Worm (Caenorhabditis elegans) whole organism, dauer: ENCODE results near the gene mrps-35.
"Not testable (repeated sequence)": the region's sequence is repeated elsewhere in the genome, so short reads cannot be mapped to it uniquely, and the experiment has no call there.

Experiments used
- unc-62 ChIP-seq: sonication (generic microtip); optimal IDR thresholded peaks from 2 replicates; lab custom pipeline; 2017; ENCODE audit warnings: missing biosample characterization, missing genetic modification reagents, missing genetic modification characterization

The mrps-35 gene

ce11 chrV:18993017-18993416, 11.9 kb downstream of the mrps-35 start:
- no peak for TF ChIP-seq unc-62 (GFP tag; lab: Kevin White, UChicago)

ce11 chrV:18993535-18993990, 12.5 kb downstream of the mrps-35 start, which contains the start of gene gtf-2F2:
TSS of gene gtf-2F2 (plus strand) at chrV:18993940.
- TF ChIP-seq unc-62 (GFP tag; lab: Kevin White, UChicago) = no peak

- no peak for TF ChIP-seq unc-62 (GFP tag; lab: Kevin White, UChicago)
These were observed 16.9 kb downstream of the mrps-35 start, which contains the start of gene tgt-2 for ce11 chrV:18998045-18998444. TSS of gene tgt-2 (plus strand) at chrV:18998345.

ce11 chrV:19000542-19000941, 19.4 kb downstream of the mrps-35 start:
- TF ChIP-seq unc-62 (GFP tag; lab: Kevin White, UChicago) = no peak

- TF ChIP-seq unc-62 (GFP tag; lab: Kevin White, UChicago) = no peak
These were observed 19.9 kb downstream of the mrps-35 start, which contains the start of gene Y39B6A.34 for ce11 chrV:19001016-19001415. TSS of gene Y39B6A.34 (plus strand) at chrV:19001018.

- TF ChIP-seq unc-62 (GFP tag; lab: Kevin White, UChicago) = no peak
These were observed 20.6 kb downstream of the mrps-35 start, which contains the start of gene Y39B6A.33 for ce11 chrV:19001656-19002055. TSS of gene Y39B6A.33 (plus strand) at chrV:19001956.

ce11 chrV:19010405-19010804, 29.3 kb downstream of the mrps-35 start:
- TF ChIP-seq unc-62 (GFP tag; lab: Kevin White, UChicago) = no peak

ce11 chrV:19013215-19013614, 32.1 kb downstream of the mrps-35 start:
- no peak for TF ChIP-seq unc-62 (GFP tag; lab: Kevin White, UChicago)

ce11 chrV:19014273-19014672, 33.2 kb downstream of the mrps-35 start, which contains the start of gene Y39B6A.30:
TSS of gene Y39B6A.30 (plus strand) at chrV:19014573.
- not testable (repeated sequence) for TF ChIP-seq unc-62 (GFP tag; lab: Kevin White, UChicago)

- no peak for TF ChIP-seq unc-62 (GFP tag; lab: Kevin White, UChicago)
These were observed 38.1 kb downstream of the mrps-35 start for ce11 chrV:19019239-19019638.

ce11 chrV:19024683-19025082, 43.6 kb downstream of the mrps-35 start, which contains the start of gene Y39B6A.29:
TSS of gene Y39B6A.29 (minus strand) at chrV:19024783.
- TF ChIP-seq unc-62 (GFP tag; lab: Kevin White, UChicago) = no peak

- TF ChIP-seq unc-62 (GFP tag; lab: Kevin White, UChicago) = no peak
These were observed 45.1 kb downstream of the mrps-35 start, which contains the start of gene Y39B6A.25 for ce11 chrV:19026163-19026562. TSS of gene Y39B6A.25 (plus strand) at chrV:19026463.

- TF ChIP-seq unc-62 (GFP tag; lab: Kevin White, UChicago) = no peak
These were observed 46.2 kb downstream of the mrps-35 start for ce11 chrV:19027338-19027737.

ce11 chrV:19031456-19031855, 50.4 kb downstream of the mrps-35 start, which contains the start of gene Y39B6A.27:
TSS of gene Y39B6A.27 (plus strand) at chrV:19031756.
- no peak for TF ChIP-seq unc-62 (GFP tag; lab: Kevin White, UChicago)
